Fruit fly (Drosophila melanogaster): ENCODE measurements around the gene nonC.

nonC gene

DNA sequence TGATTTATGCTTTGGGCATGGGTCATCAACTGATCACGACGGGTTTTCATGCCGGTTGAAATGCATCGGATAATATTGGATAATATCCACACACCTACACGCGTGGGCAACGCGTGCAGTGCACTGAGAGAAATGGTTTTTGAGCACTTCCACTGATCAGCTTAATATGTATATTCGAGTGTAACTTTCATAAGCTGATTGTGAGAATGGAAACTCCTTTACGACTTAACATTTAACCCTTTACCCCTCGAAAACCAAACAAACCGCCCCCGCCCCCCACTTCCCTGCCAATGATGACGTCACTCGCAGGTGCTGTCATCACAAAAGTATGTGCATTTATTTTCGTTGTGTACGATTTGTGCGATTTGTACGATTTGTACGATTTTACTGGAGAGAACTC, 29.5 kb upstream of the nonC start:
- no peak for TF ChIP-seq psq (optimal IDR thresholded peaks at IDR 0.05)
- no peak for TF ChIP-seq Dll (optimal IDR thresholded peaks at IDR 0.05)
- TF ChIP-seq EcR (GFP tag; optimal IDR thresholded peaks at IDR 0.05), result no peak
- TF ChIP-seq CG8478 (optimal IDR thresholded peaks at IDR 0.05), result no peak
- no peak for TF ChIP-seq pan (optimal IDR thresholded peaks at IDR 0.05)
- no peak for TF ChIP-seq usp (GFP tag; optimal IDR thresholded peaks at IDR 0.05)

DNA sequence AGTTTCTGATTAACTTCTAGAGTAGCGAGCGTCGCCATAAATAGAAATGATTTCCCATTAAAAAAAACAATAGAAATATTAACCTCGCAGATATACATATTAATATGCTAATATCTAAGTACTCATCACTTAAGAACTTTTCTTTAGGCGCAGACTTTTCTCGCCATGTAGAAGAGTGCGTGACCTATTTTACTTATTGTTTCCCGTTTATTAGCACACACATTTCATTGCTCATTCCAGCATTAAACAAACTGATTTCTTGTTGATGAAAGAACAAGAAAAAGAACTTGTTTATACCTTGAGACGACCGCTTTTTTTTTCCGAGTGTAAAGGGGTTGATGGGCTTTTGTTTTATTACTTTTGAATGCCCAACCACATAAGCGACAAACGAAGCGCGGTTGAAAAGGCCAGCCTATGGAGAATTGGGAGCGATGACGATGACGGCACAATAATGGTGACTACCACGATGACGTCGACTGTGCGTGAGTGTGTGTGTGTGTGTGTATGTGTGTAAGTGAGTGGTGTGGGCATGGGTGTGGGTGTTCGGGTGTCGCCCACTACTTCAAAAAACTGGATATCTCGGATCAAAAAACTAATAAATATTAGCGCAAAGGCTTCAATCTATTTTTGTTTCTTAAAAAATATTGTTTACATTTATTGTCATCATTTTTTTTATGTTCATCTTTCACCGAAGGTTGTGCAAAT, 28.2 kb upstream of the nonC start:
- TF ChIP-seq Dll (optimal IDR thresholded peaks at IDR 0.05), result no peak
- TF ChIP-seq psq (optimal IDR thresholded peaks at IDR 0.05), result no peak
- TF ChIP-seq usp (GFP tag; optimal IDR thresholded peaks at IDR 0.05), result no peak
- TF ChIP-seq EcR (GFP tag; optimal IDR thresholded peaks at IDR 0.05), result no peak
- TF ChIP-seq CG8478 (optimal IDR thresholded peaks at IDR 0.05), result no peak
- no peak for TF ChIP-seq pan (optimal IDR thresholded peaks at IDR 0.05)

DNA sequence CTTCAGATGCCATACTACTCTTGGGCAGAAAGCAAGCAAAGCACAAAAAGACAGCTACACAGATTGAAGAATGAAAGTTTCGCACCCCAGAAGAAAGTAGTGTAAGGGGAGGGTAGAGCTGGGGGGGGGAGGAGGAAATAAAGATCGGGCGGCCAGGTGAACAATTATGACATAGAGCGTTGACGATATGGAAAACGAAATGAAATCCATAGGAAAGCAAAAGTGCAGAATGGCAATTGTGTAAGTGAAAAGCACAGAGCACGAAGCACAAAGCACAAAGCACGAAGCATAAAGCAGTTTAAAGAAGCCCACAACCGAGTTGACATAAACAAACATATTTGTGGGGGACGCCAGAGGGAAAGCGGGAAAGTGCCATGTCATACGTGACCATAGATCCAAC, 27.3 kb upstream of the nonC start:
- TF ChIP-seq EcR (GFP tag; optimal IDR thresholded peaks at IDR 0.05) (no peak), usp (GFP tag; optimal IDR thresholded peaks at IDR 0.05) (no peak), pan (optimal IDR thresholded peaks at IDR 0.05) (no peak), CG8478 (optimal IDR thresholded peaks at IDR 0.05) (no peak), psq (optimal IDR thresholded peaks at IDR 0.05) (no peak), Dll (optimal IDR thresholded peaks at IDR 0.05) (no peak)

DNA sequence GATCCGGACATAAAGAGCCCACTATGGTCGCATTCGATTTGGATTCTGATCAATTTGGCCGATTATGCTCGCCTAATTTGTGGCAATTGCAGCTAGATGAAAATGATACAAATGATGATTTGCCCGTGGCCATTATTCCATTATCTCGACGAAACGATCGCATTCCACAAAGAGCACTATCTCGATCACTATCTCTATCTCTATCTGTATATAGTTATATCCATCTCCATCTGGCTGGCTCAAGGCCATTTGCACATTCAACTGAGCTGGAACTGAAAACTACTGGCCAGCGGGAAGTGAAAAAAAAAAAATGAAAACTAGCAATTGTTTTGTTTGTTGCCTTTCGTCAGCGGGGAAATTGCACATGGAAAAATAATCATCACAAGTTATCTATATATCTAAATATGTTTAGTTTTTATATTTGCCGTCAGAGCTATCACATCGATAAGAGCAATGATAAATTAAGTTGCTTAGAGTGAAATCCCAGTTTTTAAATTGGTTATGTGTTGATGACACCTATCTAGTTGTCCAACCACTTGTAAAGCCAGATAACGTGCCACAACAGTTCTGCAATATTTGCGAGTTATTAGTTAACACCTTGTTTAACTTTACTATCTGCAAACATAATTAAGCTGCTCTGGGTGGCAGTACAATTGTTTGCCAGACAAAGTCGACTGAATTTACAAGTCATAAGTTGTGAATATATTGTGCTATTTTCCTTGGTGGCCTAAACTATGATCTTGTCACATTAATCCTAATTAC, 24.9 kb upstream of the nonC start:
- TF ChIP-seq CG8478 (optimal IDR thresholded peaks at IDR 0.05) (no peak), psq (optimal IDR thresholded peaks at IDR 0.05) (no peak), usp (GFP tag; optimal IDR thresholded peaks at IDR 0.05) (no peak), pan (optimal IDR thresholded peaks at IDR 0.05) (no peak), Dll (optimal IDR thresholded peaks at IDR 0.05) (no peak), EcR (GFP tag; optimal IDR thresholded peaks at IDR 0.05) (no peak)

DNA sequence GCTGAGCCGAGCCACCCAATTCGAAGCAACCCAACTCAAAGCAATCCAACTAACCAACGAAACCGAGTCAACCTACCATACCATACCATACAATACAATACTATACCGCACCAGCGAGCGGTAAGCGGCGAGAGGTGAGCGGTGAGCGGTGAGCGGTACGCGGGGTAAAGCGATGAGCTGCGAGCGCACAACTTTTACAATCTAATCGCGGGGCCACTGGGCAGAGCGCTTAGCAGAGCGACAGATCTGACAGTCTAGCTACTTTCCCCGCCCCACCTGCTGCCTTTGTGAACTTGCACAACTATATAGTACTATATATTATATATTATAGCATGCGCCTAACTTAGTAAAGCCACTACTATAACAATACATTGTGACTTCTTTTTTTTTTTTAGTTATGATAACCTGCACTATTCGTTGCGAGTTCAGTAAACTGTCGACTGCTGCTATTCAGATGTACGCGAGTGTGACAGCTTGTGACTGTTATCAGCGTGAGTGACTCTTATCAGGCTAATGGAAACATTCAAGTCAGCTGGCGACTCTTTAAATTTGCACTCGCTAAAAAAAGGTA, 23.5 kb upstream of the nonC start:
- TF ChIP-seq pan (optimal IDR thresholded peaks at IDR 0.05), result no peak
- TF ChIP-seq psq (optimal IDR thresholded peaks at IDR 0.05), result no peak
- no peak for TF ChIP-seq CG8478 (optimal IDR thresholded peaks at IDR 0.05)
- no peak for TF ChIP-seq Dll (optimal IDR thresholded peaks at IDR 0.05)
- no peak for TF ChIP-seq EcR (GFP tag; optimal IDR thresholded peaks at IDR 0.05)
- no peak for TF ChIP-seq usp (GFP tag; optimal IDR thresholded peaks at IDR 0.05)

DNA sequence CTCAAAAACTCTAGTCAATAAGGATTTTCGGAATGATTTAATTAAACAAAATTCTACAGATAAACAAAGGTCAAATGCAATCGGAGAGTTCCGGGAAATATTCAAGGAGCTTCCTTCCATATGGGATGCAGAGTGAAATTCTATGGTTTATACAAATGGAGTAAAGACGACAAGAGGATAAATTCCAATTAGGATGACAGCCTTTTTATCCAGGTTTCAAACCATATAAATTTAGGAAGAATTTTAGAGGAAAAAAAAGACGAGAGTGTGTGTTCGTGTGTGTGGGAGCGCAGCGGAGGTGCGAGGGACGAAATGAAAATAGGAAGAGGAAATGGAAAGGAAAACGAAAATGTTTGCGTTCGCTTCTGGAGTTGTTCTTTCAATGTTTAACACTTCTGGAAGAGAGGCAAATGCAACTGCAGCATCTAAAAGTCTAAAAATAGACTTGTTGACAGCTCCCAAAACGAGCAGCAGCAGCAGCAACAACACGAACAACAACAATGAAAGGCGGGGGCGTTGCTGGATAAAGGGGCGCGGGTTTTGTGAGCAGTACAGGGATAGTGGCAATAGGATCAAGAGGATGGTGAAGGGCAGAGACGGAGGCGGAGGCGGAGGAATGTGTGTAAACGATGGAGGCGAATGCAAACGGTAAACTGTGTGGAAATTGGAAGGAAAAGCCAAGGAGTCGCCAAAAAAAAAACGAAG, 21.8 kb upstream of the nonC start:
- TF ChIP-seq psq (optimal IDR thresholded peaks at IDR 0.05) (no peak), CG8478 (optimal IDR thresholded peaks at IDR 0.05) (no peak), usp (GFP tag; optimal IDR thresholded peaks at IDR 0.05) (no peak), pan (optimal IDR thresholded peaks at IDR 0.05) (no peak), Dll (optimal IDR thresholded peaks at IDR 0.05) (no peak), EcR (GFP tag; optimal IDR thresholded peaks at IDR 0.05) (no peak)

DNA sequence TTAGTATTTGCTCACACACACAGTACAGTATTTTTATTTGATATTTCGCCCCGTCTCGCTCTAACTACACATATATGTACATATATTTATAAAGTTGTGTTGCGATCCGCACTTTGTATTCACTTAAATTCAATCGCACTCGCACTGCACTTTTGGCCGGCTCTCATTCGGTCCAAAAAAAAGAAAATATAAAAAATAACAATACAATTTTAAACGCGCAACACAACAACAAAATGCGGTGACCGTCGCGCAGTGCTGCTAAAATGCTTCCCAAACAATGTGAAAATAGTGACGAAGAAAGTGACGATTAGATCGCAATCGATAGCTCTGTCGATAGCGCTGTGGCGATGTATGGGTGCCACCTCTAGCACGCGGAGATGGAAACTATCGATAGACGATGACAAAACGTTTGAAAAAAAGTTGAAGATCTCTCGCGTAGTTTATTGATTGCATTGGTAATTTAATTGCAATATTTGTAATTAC, 20.9 kb upstream of the nonC start, which contains the start of the genes C3G and pod1:
C3G (minus strand) TSS at position 282 of the 483 bp plus-strand sequence.
pod1 (plus strand) TSS at position 373 of the 483 bp plus-strand sequence.
- no peak for TF ChIP-seq pan (optimal IDR thresholded peaks at IDR 0.05)
- no peak for TF ChIP-seq usp (GFP tag; optimal IDR thresholded peaks at IDR 0.05)
- TF ChIP-seq Dll (optimal IDR thresholded peaks at IDR 0.05), result no peak
- no peak for TF ChIP-seq CG8478 (optimal IDR thresholded peaks at IDR 0.05)
- no peak for TF ChIP-seq psq (optimal IDR thresholded peaks at IDR 0.05)
- TF ChIP-seq EcR (GFP tag; optimal IDR thresholded peaks at IDR 0.05), result no peak

DNA sequence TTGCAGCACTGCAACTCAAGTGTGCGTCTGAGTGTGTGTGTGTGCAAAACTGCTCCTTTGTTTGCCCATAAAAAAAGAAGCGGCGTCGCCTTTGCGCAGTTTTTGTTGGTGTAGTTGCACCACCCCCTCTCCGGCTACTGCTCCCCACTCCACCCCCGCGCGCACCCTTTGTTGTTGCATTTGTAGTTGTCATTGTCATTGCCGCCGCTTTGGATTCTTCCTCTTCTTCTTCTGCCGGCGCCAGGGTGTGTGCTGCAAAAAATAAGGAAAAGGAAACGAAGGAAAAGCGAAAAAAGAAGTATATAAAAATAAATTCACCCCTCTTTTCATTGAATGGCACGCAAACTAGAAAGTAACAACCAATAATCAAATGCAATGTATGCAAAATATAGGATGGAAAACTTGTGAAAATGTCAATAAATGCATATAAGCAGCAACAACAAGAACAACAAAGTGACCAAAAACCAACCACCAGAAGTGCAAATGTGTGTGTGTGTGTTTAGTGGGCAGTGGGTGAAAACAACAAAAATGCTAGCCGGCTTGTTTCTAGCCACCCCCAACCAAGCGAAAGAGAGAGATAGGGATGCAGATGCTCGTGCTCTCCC, 20.3 kb upstream of the nonC start:
- TF ChIP-seq CG8478 (optimal IDR thresholded peaks at IDR 0.05), result no peak
- no peak for TF ChIP-seq psq (optimal IDR thresholded peaks at IDR 0.05)
- TF ChIP-seq pan (optimal IDR thresholded peaks at IDR 0.05), result no peak
- TF ChIP-seq Dll (optimal IDR thresholded peaks at IDR 0.05), result no peak
- no peak for TF ChIP-seq EcR (GFP tag; optimal IDR thresholded peaks at IDR 0.05)
- no peak for TF ChIP-seq usp (GFP tag; optimal IDR thresholded peaks at IDR 0.05)

DNA sequence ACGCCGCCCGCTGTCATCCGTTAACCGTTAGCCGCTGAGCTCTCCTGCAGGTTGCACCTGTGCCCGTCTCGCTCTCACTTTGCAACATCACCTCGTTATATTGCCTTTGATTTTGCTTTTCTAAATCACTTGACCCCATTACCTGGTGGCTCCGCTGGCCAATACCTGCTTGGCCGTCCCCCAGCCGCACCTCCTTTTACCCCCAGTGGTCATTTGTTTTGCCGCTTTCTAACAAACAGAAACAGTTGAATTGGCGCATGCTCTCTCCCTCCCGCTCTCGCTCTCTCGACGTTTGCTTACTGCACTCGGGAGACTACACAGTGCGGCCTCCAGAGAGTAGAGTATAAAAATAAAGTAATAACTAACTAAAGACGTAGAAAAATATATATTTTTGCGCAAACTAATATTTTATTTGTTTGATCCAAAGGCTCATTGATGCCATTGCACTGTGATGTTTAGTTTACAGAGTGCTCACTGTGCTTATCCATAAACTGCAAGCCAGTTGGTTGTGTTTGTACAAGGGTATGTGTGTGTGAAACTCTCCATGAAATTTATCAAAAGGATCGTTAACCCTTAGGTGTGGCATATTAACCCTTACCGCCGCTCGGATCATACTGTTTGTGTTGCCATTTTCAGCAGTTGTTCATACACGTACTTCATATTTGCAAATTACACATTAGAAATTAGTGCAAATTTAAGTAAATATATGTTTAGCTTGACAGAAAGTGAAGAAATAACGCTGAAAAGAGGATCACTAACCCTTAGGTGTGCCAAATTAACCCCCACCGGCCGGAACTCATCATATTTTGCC, 19.6 kb upstream of the nonC start:
- TF ChIP-seq CG8478 (optimal IDR thresholded peaks at IDR 0.05) (no peak), EcR (GFP tag; optimal IDR thresholded peaks at IDR 0.05) (no peak), pan (optimal IDR thresholded peaks at IDR 0.05) (no peak), psq (optimal IDR thresholded peaks at IDR 0.05) (no peak), Dll (optimal IDR thresholded peaks at IDR 0.05) (peak; percentile 81), usp (GFP tag; optimal IDR thresholded peaks at IDR 0.05) (no peak)

DNA sequence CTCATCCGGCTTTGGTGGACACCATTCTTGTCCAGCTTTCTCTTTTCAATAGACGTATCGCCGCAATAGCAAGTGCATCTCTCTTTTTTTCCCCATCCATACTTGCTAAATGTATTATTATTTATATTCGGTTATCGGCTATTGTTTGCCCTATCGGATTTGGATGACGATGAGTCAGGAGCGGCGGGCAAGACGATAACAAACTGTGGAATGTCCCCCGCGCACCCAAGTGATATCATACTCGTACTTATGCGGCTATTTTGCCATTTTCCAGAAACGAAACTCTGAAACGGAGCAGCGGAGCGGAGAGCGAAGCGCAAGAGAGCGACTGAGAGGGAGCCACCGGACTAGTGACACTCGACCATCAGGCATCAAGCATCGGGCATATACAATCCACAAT, 18.9 kb upstream of the nonC start:
- no peak for TF ChIP-seq psq (optimal IDR thresholded peaks at IDR 0.05)
- TF ChIP-seq EcR (GFP tag; optimal IDR thresholded peaks at IDR 0.05), result no peak
- no peak for TF ChIP-seq CG8478 (optimal IDR thresholded peaks at IDR 0.05)
- no peak for TF ChIP-seq usp (GFP tag; optimal IDR thresholded peaks at IDR 0.05)
- TF ChIP-seq Dll (optimal IDR thresholded peaks at IDR 0.05), result no peak
- TF ChIP-seq pan (optimal IDR thresholded peaks at IDR 0.05), result no peak
